Worm (Caenorhabditis elegans) whole organism, L2 larva: ENCODE results near the gene gly-9.

Experiments used
- blmp-1 ChIP-seq: sonication (generic microtip); optimal IDR thresholded peaks from 2 replicates; lab custom pipeline; 2017; ENCODE audit warnings: missing genetic modification characterization, mild to moderate bottlenecking, missing compliant biosample characterization, antibody characterized with exemption, moderate library complexity; ENCODE audit not compliant: insufficient read depth
- lsy-2 ChIP-seq, 2 experiments: fragments of 150-350 bp in 1 of 2; sonication (generic microtip) in 1 of 2; optimal IDR thresholded peaks; 2 replicates each; lab custom pipeline; 2014 to 2017; ENCODE audit warnings: missing biosample characterization in 2 of 2, missing genetic modification characterization in 2 of 2
- skn-1 ChIP-seq: sonication (generic microtip); optimal IDR thresholded peaks from 2 replicates; lab custom pipeline; 2017; ENCODE audit warnings: missing biosample characterization, missing genetic modification characterization

DNA sequence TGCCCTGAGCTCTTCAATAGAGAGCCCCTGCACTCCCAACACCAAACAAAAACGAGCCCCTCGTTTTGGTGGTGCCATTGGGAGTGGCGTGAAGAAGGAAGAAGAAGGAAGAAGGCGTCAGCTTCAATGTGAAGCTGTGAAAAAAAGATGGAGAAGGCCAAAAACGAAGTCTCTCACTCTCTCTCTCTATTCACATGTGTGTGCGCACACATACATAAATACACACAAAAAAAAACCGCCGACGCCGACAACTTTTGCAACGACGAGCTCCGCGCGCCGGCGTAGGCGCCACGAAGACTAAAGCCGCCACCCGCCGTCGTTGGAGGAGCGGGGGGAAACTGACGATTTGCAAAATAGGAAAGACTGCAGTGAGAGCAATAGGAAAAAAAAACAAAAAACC is 45.7 kb upstream of the gly-9 start:
- no peak for TF ChIP-seq blmp-1 (tag; lab: Kevin White, UChicago)
- no peak for TF ChIP-seq skn-1 (tag; lab: Kevin White, UChicago)
- TF ChIP-seq lsy-2 (tag; optimal IDR thresholded peaks at IDR 0.05; lab: Kevin White, UChicago) = peak in 1 of 2 experiments; percentile 25
